Worm (Caenorhabditis elegans): Measurements from ENCODE around the gene rbm-26.

ce11 chrIII:5711242-5711641 is at the start of gene rbm-26:
- TF ChIP-seq flt-1 (GFP tag; IDR thresholded peaks at IDR 0.05) (no peak), cog-1 (tag; optimal IDR thresholded peaks at IDR 0.05) (no peak), ref-1 (GFP tag; conservative IDR thresholded peaks at IDR 0.05) (no peak), ztf-23 (GFP tag; IDR thresholded peaks at IDR 0.05) (no peak), ztf-29 (GFP tag; IDR thresholded peaks at IDR 0.05) (no peak), tab-1 (GFP tag; IDR thresholded peaks at IDR 0.05) (no peak)
